Fruit fly (Drosophila melanogaster): ENCODE data around the gene Wdr82.
A peak's percentile ranks its signal among the peaks of the same experiment; 100 is the strongest.

Wdr82 gene

DNA sequence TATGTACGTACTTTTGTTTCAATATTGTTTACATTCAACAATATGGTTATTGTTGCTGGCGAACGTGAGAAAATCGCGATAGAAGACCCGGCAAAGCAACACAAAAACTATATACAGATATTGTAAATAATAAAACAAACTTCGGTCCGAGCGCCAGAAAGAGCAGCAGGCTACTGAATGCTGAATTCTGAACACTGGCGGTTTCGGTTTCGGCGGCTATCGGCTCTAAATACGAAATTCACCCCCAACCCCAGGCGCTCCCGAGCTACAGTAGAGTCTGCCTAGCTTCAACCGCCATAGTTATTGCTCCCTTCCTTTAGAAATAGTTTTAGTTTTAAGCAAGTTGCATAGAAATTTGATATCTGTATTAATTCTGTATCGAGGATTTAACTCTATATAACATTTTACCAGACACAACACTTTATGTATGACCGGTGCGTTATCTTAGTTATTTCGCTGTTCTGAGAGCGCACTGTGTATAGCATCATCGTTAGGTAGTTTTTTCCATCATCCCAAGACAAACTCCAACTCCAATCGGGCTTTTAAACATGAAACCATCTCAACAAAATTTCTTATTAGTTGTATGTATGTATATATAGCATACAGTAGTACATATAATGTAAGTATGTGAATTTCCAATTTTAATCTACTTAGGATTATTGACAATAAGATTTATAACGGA, 11.8 kb upstream of the Wdr82 start, which contains the start of gene CG7627 (continued):
- TF ChIP-seq CG17612 (GFP tag; IDR thresholded peaks at IDR 0.05) = no peak
- peak; percentile 70 for TF ChIP-seq unpg (GFP tag; optimal IDR thresholded peaks at IDR 0.05)
- peak; percentile 38 for TF ChIP-seq CG7987 (GFP tag; optimal IDR thresholded peaks at IDR 0.05)
- TF ChIP-seq CG12769 (tag; optimal IDR thresholded peaks at IDR 0.05) = peak; percentile 69
- TF ChIP-seq CG7372 (GFP tag; IDR thresholded peaks at IDR 0.05) = peak; percentile 75
- TF ChIP-seq ewg (GFP tag; optimal IDR thresholded peaks at IDR 0.05) = peak; percentile 47
- peak; percentile 65 for TF ChIP-seq Dek (tag; optimal IDR thresholded peaks at IDR 0.05)
- TF ChIP-seq Hr3 (GFP tag; optimal IDR thresholded peaks at IDR 0.05) = peak; percentile 62
- peak; percentile 24 for TF ChIP-seq CG17912 (GFP tag; optimal IDR thresholded peaks at IDR 0.05)
- TF ChIP-seq CG1603 (tag; optimal IDR thresholded peaks at IDR 0.05) = peak; percentile 80
- TF ChIP-seq sr (GFP tag; IDR thresholded peaks at IDR 0.05) = peak; percentile 22; the same call in 1 of the 3 replicates
- TF ChIP-seq CG7271 (tag; optimal IDR thresholded peaks at IDR 0.05) = no peak
- TF ChIP-seq h (optimal IDR thresholded peaks at IDR 0.05) = no peak
- peak; percentile 82 for TF ChIP-seq BtbVII (GFP tag; optimal IDR thresholded peaks at IDR 0.05)
- peak; percentile 51 for TF ChIP-seq scrt (GFP tag; optimal IDR thresholded peaks at IDR 0.05)
- TF ChIP-seq gcm2 (GFP tag; optimal IDR thresholded peaks at IDR 0.05) = peak; percentile 57
- no peak for TF ChIP-seq CG18764 (GFP tag; optimal IDR thresholded peaks at IDR 0.05)
- TF ChIP-seq MTF-1 (GFP tag; optimal IDR thresholded peaks at IDR 0.05; ENCODE audit: borderline replicate concordance) = peak; percentile 29
- no peak for TF ChIP-seq aop (GFP tag; IDR thresholded peaks at IDR 0.05)
- TF ChIP-seq lola (GFP tag; optimal IDR thresholded peaks at IDR 0.05) = peak in 1 of 3 experiments; percentile 43
- TF ChIP-seq cwo (GFP tag; optimal IDR thresholded peaks at IDR 0.05) = peak; percentile 83
- no peak for TF ChIP-seq ac (GFP tag; optimal IDR thresholded peaks at IDR 0.05)
- 0 out of 3 replicates have a peak, but pooled peaks have one; percentile 53 for TF ChIP-seq ken (GFP tag; IDR thresholded peaks at IDR 0.05)
- peak; percentile 76 for TF ChIP-seq CG12104 (GFP tag; optimal IDR thresholded peaks at IDR 0.05)
- TF ChIP-seq Mad (GFP tag; optimal IDR thresholded peaks at IDR 0.05) = no peak
- peak; percentile 87 for TF ChIP-seq CG10543 (GFP tag; optimal IDR thresholded peaks at IDR 0.05)
- TF ChIP-seq CG6813 (GFP tag; optimal IDR thresholded peaks at IDR 0.05) = peak; percentile 78
- TF ChIP-seq CG11247 (GFP tag; IDR thresholded peaks at IDR 0.05) = peak; percentile 88
- peak; percentile 13 for TF ChIP-seq jing (GFP tag; optimal IDR thresholded peaks at IDR 0.05)
- TF ChIP-seq croc (GFP tag; conservative IDR thresholded peaks at IDR 0.05) = peak; percentile 69
- peak; percentile 26 for TF ChIP-seq Nf-YB (GFP tag; optimal IDR thresholded peaks at IDR 0.05)
- peak; percentile 61 for TF ChIP-seq Ssrp (tag; optimal IDR thresholded peaks at IDR 0.05)
- TF ChIP-seq lmd (GFP tag; IDR thresholded peaks at IDR 0.05) = peak; percentile 85
- peak; percentile 88 for TF ChIP-seq CG2678 (tag; optimal IDR thresholded peaks at IDR 0.05)
- TF ChIP-seq TFAM (GFP tag; optimal IDR thresholded peaks at IDR 0.05) = no peak
- TF ChIP-seq CG10321 (GFP tag; IDR thresholded peaks at IDR 0.05) = no peak
- TF ChIP-seq lov (optimal IDR thresholded peaks at IDR 0.05) = no peak
- TF ChIP-seq lov (GFP tag; IDR thresholded peaks at IDR 0.05) = peak; percentile 68; the same call in 2 of the 3 replicates
- TF ChIP-seq kay (GFP tag; optimal IDR thresholded peaks at IDR 0.05) = peak; percentile 31
- TF ChIP-seq klu (GFP tag; IDR thresholded peaks at IDR 0.05) = peak; percentile 25; the same call in 1 of the 2 replicates
- peak; percentile 34 for TF ChIP-seq CG33213 (GFP tag; optimal IDR thresholded peaks at IDR 0.05)
- TF ChIP-seq schlank (tag; optimal IDR thresholded peaks at IDR 0.05) = peak; percentile 64
- peak; percentile 67 for TF ChIP-seq pb (GFP tag; optimal IDR thresholded peaks at IDR 0.05)
- TF ChIP-seq Adf1 (GFP tag; IDR thresholded peaks at IDR 0.05) = peak; percentile 68
- TF ChIP-seq Spps (tag; optimal IDR thresholded peaks at IDR 0.05) = no peak
- peak; percentile 68 for TF ChIP-seq fd96Cb (tag; optimal IDR thresholded peaks at IDR 0.05)
- TF ChIP-seq CG14965 (GFP tag; optimal IDR thresholded peaks at IDR 0.05; ENCODE audit: borderline replicate concordance) = no peak
- TF ChIP-seq fd102C (GFP tag; optimal IDR thresholded peaks at IDR 0.05) = no peak
- TF ChIP-seq CG10565 (GFP tag; optimal IDR thresholded peaks at IDR 0.05) = no peak

Measured in whole organism, embryonic.